Fruit fly (Drosophila melanogaster) whole organism, embryonic: ENCODE results near the gene Dred.

Experiments
- CG32767 ChIP-seq: fragments of 200-800 bp; sonication (Bioruptor generic); IDR thresholded peaks from 2 replicates; pipeline ENCODE4 v1.3.6; 2022; ENCODE audit warnings: missing biosample characterization, missing genetic modification characterization
- CG8290 ChIP-seq, 3 experiments: fragments of 200-800 bp; sonication (Bioruptor generic); optimal IDR thresholded peaks; 2 replicates each; lab custom pipeline; 2016 to 2019; ENCODE audit warnings: missing biosample characterization in 3 of 3, missing genetic modification characterization in 3 of 3, mild to moderate bottlenecking in 2 of 3, moderate library complexity in 1 of 3
- D ChIP-seq, 2 experiments: fragments of 200-800 bp in 1 of 2; fragments of >200 bp in 1 of 2; sonication (Bioruptor generic) in 1 of 2; optimal IDR thresholded peaks; 2 replicates in 1 of 2; 3 replicates in 1 of 2; lab custom pipeline; 2017; ENCODE audit warnings: mild to moderate bottlenecking in 1 of 2, missing biosample characterization in 1 of 2, missing genetic modification characterization in 1 of 2, missing genetic modification reagents in 1 of 2
- Hmx ChIP-seq: fragments of 200-800 bp; sonication (Bioruptor generic); optimal IDR thresholded peaks from 2 replicates; lab custom pipeline; 2016; ENCODE audit warnings: missing biosample characterization, missing genetic modification characterization
- Mad ChIP-seq: fragments of 200-800 bp; sonication (Bioruptor generic); optimal IDR thresholded peaks from 2 replicates; lab custom pipeline; 2016; ENCODE audit warnings: missing biosample characterization, missing genetic modification characterization
- Nf-YA ChIP-seq: fragments of 200-800 bp; sonication (Bioruptor generic); IDR thresholded peaks from 2 replicates; pipeline ENCODE4 v1.3.6; 2022; ENCODE audit warnings: missing biosample characterization, missing genetic modification characterization
- gce ChIP-seq: fragments of 200-800 bp; sonication (Bioruptor generic); IDR thresholded peaks from 3 replicates; pipeline ENCODE4 v1.3.6; 2022; ENCODE audit warnings: missing biosample characterization, missing genetic modification characterization
- hkb ChIP-seq, 2 experiments: fragments of 200-800 bp in 1 of 2; fragments of >200 bp in 1 of 2; sonication (Bioruptor generic) in 1 of 2; IDR thresholded peaks in 1 of 2; optimal IDR thresholded peaks in 1 of 2; 2 replicates each; pipeline versions ENCODE4 v1.3.6 to Lab custom; 2017 to 2022; ENCODE audit warnings: missing biosample characterization in 1 of 2, missing genetic modification characterization in 1 of 2
- ranshi ChIP-seq: fragments of 200-800 bp; sonication (Bioruptor generic); IDR thresholded peaks from 2 replicates; pipeline ENCODE4 v1.3.6; 2022; ENCODE audit warnings: missing biosample characterization, missing genetic modification characterization
- schlank ChIP-seq: fragments of 200-800 bp; sonication (Bioruptor generic); optimal IDR thresholded peaks from 2 replicates; lab custom pipeline; 2018; ENCODE audit warnings: missing biosample characterization, mild to moderate bottlenecking, missing genetic modification characterization
- sug ChIP-seq: fragments of 200-800 bp; optimal IDR thresholded peaks from 2 replicates; lab custom pipeline; 2019; ENCODE audit warnings: missing biosample characterization, mild to moderate bottlenecking, missing genetic modification characterization, moderate library complexity
- tna ChIP-seq: fragments of 200-800 bp; sonication (Bioruptor generic); IDR thresholded peaks from 2 replicates; pipeline ENCODE4 v1.3.6; 2022; ENCODE audit warnings: missing biosample characterization, missing genetic modification characterization; ENCODE audit not compliant: partially characterized antibody

- TF ChIP-seq Hmx (GFP tag; lab: Kevin White, UChicago) (no peak), CG32767 (GFP tag; lab: Robert Waterston, UW) (no peak), Nf-YA (GFP tag; lab: Robert Waterston, UW) (no peak), tna (no peak), ranshi (GFP tag; lab: Robert Waterston, UW) (no peak), Mad (GFP tag; lab: Kevin White, UChicago) (no peak), sug (tag; lab: Kevin White, UChicago) (no peak), hkb (optimal IDR thresholded peaks at IDR 0.05; lab: Kevin White, UChicago) (no peak), hkb (GFP tag; IDR thresholded peaks at IDR 0.05; lab: Robert Waterston, UW) (no peak), CG8290 (GFP tag; optimal IDR thresholded peaks at IDR 0.05; lab: Kevin White, UChicago) (no peak), CG8290 (tag; optimal IDR thresholded peaks at IDR 0.05; lab: Kevin White, UChicago) (no peak), schlank (tag; lab: Kevin White, UChicago) (no peak), gce (GFP tag; lab: Robert Waterston, UW) (no peak), D (optimal IDR thresholded peaks at IDR 0.05; lab: Kevin White, UChicago) (no peak), D (GFP tag; optimal IDR thresholded peaks at IDR 0.05; lab: Kevin White, UChicago) (no peak)
Measured at dm6 chr3L:19558674-19559073, 14.7 kb upstream of the Dred start.
